Worm (Caenorhabditis elegans): ENCODE measurements around the gene M01H9.10.

Gene M01H9.10

DNA sequence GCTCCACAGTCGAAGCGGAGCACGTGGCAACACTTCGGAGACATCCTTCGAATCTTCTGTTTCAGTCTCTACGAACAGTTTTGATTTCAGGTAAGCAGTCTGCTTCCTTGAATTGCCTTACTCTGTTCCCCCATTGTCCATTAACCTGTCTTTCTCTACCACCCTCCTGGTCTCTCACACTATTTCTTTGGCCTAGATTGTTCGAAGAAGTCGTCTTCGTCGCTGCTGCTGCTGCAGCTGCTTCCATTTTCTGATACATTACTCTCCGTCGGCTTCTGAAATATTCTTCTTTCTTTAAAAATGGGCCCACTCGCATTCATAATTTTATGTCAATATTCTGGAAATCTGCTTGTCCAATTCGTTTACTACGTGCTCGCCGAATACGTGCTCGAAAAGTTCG, 28.4 kb downstream of the M01H9.10 start, which contains the start of gene R08C7.1:
TSS of gene R08C7.1 (plus strand) at position 301 of the 400 bp plus-strand sequence.
- TF ChIP-seq pros-1 (tag; optimal IDR thresholded peaks at IDR 0.05) (no peak), che-1 (tag; optimal IDR thresholded peaks at IDR 0.05) (no peak), ahr-1 (tag; optimal IDR thresholded peaks at IDR 0.05) (no peak), ceh-9 (tag; optimal IDR thresholded peaks at IDR 0.05) (no peak), elt-2 (tag; optimal IDR thresholded peaks at IDR 0.05) (no peak), ceh-18 (tag; optimal IDR thresholded peaks at IDR 0.05) (no peak), Y22D7AL.16 (tag; optimal IDR thresholded peaks at IDR 0.05) (no peak), ceh-45 (GFP tag; IDR thresholded peaks at IDR 0.05) (no peak), hlh-30 (tag; optimal IDR thresholded peaks at IDR 0.05; ENCODE audit: insufficient read depth) (no peak), ttx-3 (tag; optimal IDR thresholded peaks at IDR 0.05) (no peak), hlh-13 (GFP tag; optimal IDR thresholded peaks at IDR 0.05) (no peak), elt-4 (tag; optimal IDR thresholded peaks at IDR 0.05) (no peak)

DNA sequence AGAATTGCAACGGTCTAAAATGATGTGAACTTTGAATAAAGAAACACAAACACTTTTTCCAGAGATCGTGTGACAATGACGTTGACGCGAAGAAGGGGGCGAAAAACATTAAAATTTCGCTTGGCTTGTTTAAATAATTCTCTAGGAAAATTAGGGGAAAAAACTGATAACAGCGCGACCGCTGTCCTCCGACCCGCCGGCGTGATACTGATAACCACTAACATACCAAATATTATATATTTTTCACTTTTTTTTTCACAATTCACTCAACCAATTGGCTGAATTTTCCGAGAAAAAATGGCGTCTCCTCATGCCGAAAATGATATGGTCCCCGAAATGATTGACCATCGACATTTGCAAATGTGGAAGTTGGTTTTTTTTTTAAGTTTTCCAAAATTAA, 30.1 kb downstream of the M01H9.10 start:
- TF ChIP-seq pqm-1 (tag; optimal IDR thresholded peaks at IDR 0.05) (no peak), elt-2 (tag; optimal IDR thresholded peaks at IDR 0.05) (peak; percentile 75)

DNA sequence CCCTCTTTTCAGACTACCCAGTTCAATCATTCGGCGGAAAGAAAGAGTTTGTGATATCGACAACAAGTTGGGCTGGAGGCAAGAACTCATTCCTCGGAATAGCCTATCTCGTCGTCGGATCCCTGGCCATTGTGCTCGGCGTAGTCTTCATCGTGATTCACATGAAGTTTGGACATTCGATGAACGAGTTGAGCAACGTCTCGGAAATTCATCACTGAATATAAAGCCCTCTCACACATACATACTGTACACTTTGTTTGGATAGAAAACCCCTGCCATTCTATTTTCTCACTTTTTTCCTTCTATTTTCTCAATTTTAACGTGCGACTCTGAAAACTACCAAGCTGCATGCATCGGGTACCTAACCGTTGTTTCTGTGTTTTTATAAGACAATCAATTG, 30.5 kb downstream of the M01H9.10 start, which contains the start of gene R08C7.12:
TSS of gene R08C7.12 (plus strand) at position 301 of the 400 bp plus-strand sequence.
- TF ChIP-seq pag-3 (tag; optimal IDR thresholded peaks at IDR 0.05; ENCODE audit: borderline replicate concordance), result no peak
- no peak for TF ChIP-seq pha-4 (tag; optimal IDR thresholded peaks at IDR 0.05)
- no peak for TF ChIP-seq ama-1 (optimal IDR thresholded peaks at IDR 0.05)
- TF ChIP-seq ceh-6 (GFP tag; optimal IDR thresholded peaks at IDR 0.05), result no peak
- TF ChIP-seq gmeb-2 (tag; optimal IDR thresholded peaks at IDR 0.05), result no peak
- no peak for TF ChIP-seq F13H6.1 (tag; optimal IDR thresholded peaks at IDR 0.05)
- no peak for TF ChIP-seq fax-1 (tag; optimal IDR thresholded peaks at IDR 0.05)
- TF ChIP-seq mec-3 (tag; optimal IDR thresholded peaks at IDR 0.05; ENCODE audit: borderline replicate concordance), result no peak
- no peak for TF ChIP-seq elt-2 (tag; optimal IDR thresholded peaks at IDR 0.05)
- TF ChIP-seq unc-86 (tag; optimal IDR thresholded peaks at IDR 0.05), result no peak
- no peak for TF ChIP-seq dmd-4 (tag; optimal IDR thresholded peaks at IDR 0.05; ENCODE audit: borderline replicate concordance)
- TF ChIP-seq eyg-1 (tag; optimal IDR thresholded peaks at IDR 0.05), result no peak
- no peak for TF ChIP-seq ceh-14 (tag; optimal IDR thresholded peaks at IDR 0.05)
- TF ChIP-seq ceh-34 (tag; optimal IDR thresholded peaks at IDR 0.05), result no peak

DNA sequence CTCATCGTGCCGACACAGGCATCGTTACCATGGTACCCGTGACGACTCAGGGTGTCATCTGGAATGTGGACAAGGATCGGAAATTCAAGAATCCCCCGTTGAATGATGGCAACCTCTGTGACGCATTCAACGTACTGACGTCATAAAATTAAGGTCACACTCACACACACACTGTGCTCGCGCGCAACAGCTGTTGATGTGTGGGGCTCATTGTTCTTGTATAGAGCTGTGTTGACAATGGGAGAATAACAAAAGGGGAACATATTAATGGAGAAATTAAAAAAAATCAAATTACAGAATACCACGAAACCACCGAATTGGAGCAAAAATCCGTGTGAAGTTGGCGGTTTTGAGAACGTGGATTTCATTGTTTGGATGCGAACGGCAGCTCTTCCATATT, 31.6 kb downstream of the M01H9.10 start:
- TF ChIP-seq nfya-1 (tag; optimal IDR thresholded peaks at IDR 0.05), result no peak
- TF ChIP-seq unc-42 (tag; optimal IDR thresholded peaks at IDR 0.05), result peak; percentile 10
- TF ChIP-seq nhr-232 (tag; optimal IDR thresholded peaks at IDR 0.05), result no peak
- TF ChIP-seq ceh-18 (tag; optimal IDR thresholded peaks at IDR 0.05), result no peak
- TF ChIP-seq dmd-4 (tag; optimal IDR thresholded peaks at IDR 0.05; ENCODE audit: borderline replicate concordance), result no peak
- no peak for TF ChIP-seq pros-1 (tag; optimal IDR thresholded peaks at IDR 0.05)
- TF ChIP-seq sox-2 (GFP tag; IDR thresholded peaks at IDR 0.05), result peak; percentile 73
- peak; percentile 3 for TF ChIP-seq ceh-31 (tag; optimal IDR thresholded peaks at IDR 0.05)
- no peak for TF ChIP-seq tbx-7 (tag; optimal IDR thresholded peaks at IDR 0.05)
- no peak for TF ChIP-seq npax-4 (tag; optimal IDR thresholded peaks at IDR 0.05)
- TF ChIP-seq ceh-2 (tag; optimal IDR thresholded peaks at IDR 0.05), result no peak
- no peak for TF ChIP-seq odd-2 (tag; optimal IDR thresholded peaks at IDR 0.05)
- TF ChIP-seq unc-3 (GFP tag; conservative IDR thresholded peaks at IDR 0.05), result no peak
- TF ChIP-seq unc-3 (tag; optimal IDR thresholded peaks at IDR 0.05), result no peak
- no peak for TF ChIP-seq zip-5 (tag; optimal IDR thresholded peaks at IDR 0.05)
- no peak for TF ChIP-seq ceh-22 (tag; optimal IDR thresholded peaks at IDR 0.05)
- no peak for TF ChIP-seq madf-2 (tag; optimal IDR thresholded peaks at IDR 0.05)
- TF ChIP-seq C08G9.2 (tag; optimal IDR thresholded peaks at IDR 0.05), result no peak
- no peak for TF ChIP-seq C38D4.7 (GFP tag; optimal IDR thresholded peaks at IDR 0.05)
- TF ChIP-seq tbx-2 (tag; optimal IDR thresholded peaks at IDR 0.05), result peak; percentile 13
- TF ChIP-seq fax-1 (tag; optimal IDR thresholded peaks at IDR 0.05), result no peak
- TF ChIP-seq hlh-30 (tag; optimal IDR thresholded peaks at IDR 0.05; ENCODE audit: insufficient read depth), result peak; percentile 45
- no peak for TF ChIP-seq ceh-24 (tag; optimal IDR thresholded peaks at IDR 0.05)
- no peak for TF ChIP-seq pag-3 (tag; optimal IDR thresholded peaks at IDR 0.05; ENCODE audit: borderline replicate concordance)

Measured in whole organism, late embryonic.